Fruit fly (Drosophila melanogaster): ENCODE measurements around the gene CG6769.
A peak's percentile ranks its signal among the peaks of the same experiment; 100 is the strongest.

Gene CG6769

DNA sequence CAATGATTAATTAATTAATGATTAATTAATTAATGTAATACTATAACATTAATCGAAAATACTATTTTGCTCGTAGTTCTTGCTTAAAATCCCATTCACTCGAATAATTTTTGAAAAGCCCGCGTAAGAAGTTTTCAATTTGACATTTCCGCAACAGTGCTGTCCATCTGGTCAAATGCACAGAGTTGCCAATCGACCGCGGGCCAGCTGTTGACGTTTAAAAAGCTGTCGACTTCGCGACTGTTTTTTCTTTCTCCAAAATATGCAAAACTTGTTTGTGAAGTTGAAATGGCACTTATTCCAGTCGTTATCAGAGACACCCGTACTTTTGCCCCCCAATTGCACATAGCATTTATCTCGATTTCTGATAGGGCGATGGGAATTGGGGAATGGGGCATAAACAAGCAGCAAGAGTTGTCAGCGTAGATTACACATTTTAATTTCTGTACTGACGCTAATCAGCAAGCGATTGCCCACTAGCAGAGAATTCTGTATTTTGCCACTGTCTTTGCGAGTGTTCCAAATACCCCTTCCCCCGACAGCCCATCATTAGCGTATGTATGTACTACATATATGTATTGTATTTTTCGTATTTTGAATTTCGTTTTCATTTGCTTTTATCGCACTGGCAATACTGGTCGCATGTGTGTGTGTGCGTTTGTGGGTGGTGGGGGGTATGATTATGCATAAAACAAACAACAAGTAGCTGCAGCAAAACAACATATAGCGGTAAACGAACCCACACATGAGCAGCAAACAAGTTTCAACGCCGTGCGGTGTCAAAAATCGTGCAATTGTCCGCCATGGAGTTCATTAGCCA lies 4.1 kb upstream of the CG6769 start, which contains the start of gene Srx (continued):
- TF ChIP-seq CG10267 (tag; optimal IDR thresholded peaks at IDR 0.05) (peak; percentile 15), ash1 (GFP tag; optimal IDR thresholded peaks at IDR 0.05) (no peak), E2f1 (GFP tag; IDR thresholded peaks at IDR 0.05) (no peak), CG5953 (GFP tag; IDR thresholded peaks at IDR 0.05) (no peak), CG11085 (GFP tag; IDR thresholded peaks at IDR 0.05) (no peak), Tbp (GFP tag; optimal IDR thresholded peaks at IDR 0.05) (no peak), CG31388 (GFP tag; optimal IDR thresholded peaks at IDR 0.05) (no peak), Rx (GFP tag; IDR thresholded peaks at IDR 0.05) (no peak), CG3281 (GFP tag; optimal IDR thresholded peaks at IDR 0.05) (peak; percentile 7), emc (GFP tag; optimal IDR thresholded peaks at IDR 0.05) (no peak), NC2α (GFP tag; optimal IDR thresholded peaks at IDR 0.05) (no peak), unpg (GFP tag; optimal IDR thresholded peaks at IDR 0.05) (no peak), Optix (GFP tag; IDR thresholded peaks at IDR 0.05) (no peak), ara (GFP tag; IDR thresholded peaks at IDR 0.05) (no peak), stwl (tag; optimal IDR thresholded peaks at IDR 0.05) (peak; percentile 7), CG14050 (GFP tag; IDR thresholded peaks at IDR 0.05) (no peak), Scr (GFP tag; IDR thresholded peaks at IDR 0.05; ENCODE audit: partially characterized antibody) (peak; percentile 26; the same call in 1 of the 2 replicates), CG17385 (GFP tag; optimal IDR thresholded peaks at IDR 0.05) (peak; percentile 21), abd-A (tag; optimal IDR thresholded peaks at IDR 0.05) (no peak), bbx (GFP tag; IDR thresholded peaks at IDR 0.05; ENCODE audit: partially characterized antibody) (no peak), CG1602 (GFP tag; optimal IDR thresholded peaks at IDR 0.05) (no peak), CG7928 (GFP tag; optimal IDR thresholded peaks at IDR 0.05) (no peak), CG6689 (GFP tag; IDR thresholded peaks at IDR 0.05) (no peak), CG3838 (GFP tag; optimal IDR thresholded peaks at IDR 0.05) (no peak), Vsx1 (GFP tag; optimal IDR thresholded peaks at IDR 0.05) (no peak), trem (tag; optimal IDR thresholded peaks at IDR 0.05) (peak; percentile 66), B-H2 (GFP tag; optimal IDR thresholded peaks at IDR 0.05) (no peak), CG6765 (GFP tag; optimal IDR thresholded peaks at IDR 0.05) (no peak), inv (GFP tag; IDR thresholded peaks at IDR 0.05; ENCODE audit: partially characterized antibody) (no peak), sens (GFP tag) (peak; percentile 72), Eip74EF (GFP tag; optimal IDR thresholded peaks at IDR 0.05) (no peak), chinmo (GFP tag; IDR thresholded peaks at IDR 0.05; ENCODE audit: partially characterized antibody) (0 out of 4 replicates have a peak, but pooled peaks have one; percentile 65), so (GFP tag; IDR thresholded peaks at IDR 0.05) (0 out of 3 replicates have a peak, but pooled peaks have one; percentile 35), CG1603 (tag; optimal IDR thresholded peaks at IDR 0.05) (peak; percentile 57), CG18599 (GFP tag; optimal IDR thresholded peaks at IDR 0.05) (peak; percentile 60), CG6683 (GFP tag; optimal IDR thresholded peaks at IDR 0.05) (no peak), CG10979 (tag; optimal IDR thresholded peaks at IDR 0.05) (no peak), CG2129 (GFP tag; IDR thresholded peaks at IDR 0.05; ENCODE audit: partially characterized antibody) (no peak), CG11398 (GFP tag; optimal IDR thresholded peaks at IDR 0.05) (no peak), hb (GFP tag; IDR thresholded peaks at IDR 0.05; ENCODE audit: partially characterized antibody) (no peak), Bgb (GFP tag; IDR thresholded peaks at IDR 0.05; ENCODE audit: partially characterized antibody) (no peak), ken (GFP tag; IDR thresholded peaks at IDR 0.05) (no peak), Hsf (GFP tag; optimal IDR thresholded peaks at IDR 0.05) (no peak), CG17359 (tag; optimal IDR thresholded peaks at IDR 0.05) (peak; percentile 19), tap (tag; optimal IDR thresholded peaks at IDR 0.05) (no peak), CG16863 (GFP tag; optimal IDR thresholded peaks at IDR 0.05) (no peak), Dp (GFP tag; optimal IDR thresholded peaks at IDR 0.05) (peak; percentile 86), az2 (GFP tag; optimal IDR thresholded peaks at IDR 0.05) (no peak)

Measured in whole organism, embryonic.